Worm (Caenorhabditis elegans): ENCODE results near the gene F36H5.17.
"Not testable (repeated sequence)": the region's sequence is repeated elsewhere in the genome, so short reads cannot be mapped to it uniquely, and the experiment has no call there.

Gene F36H5.17

DNA sequence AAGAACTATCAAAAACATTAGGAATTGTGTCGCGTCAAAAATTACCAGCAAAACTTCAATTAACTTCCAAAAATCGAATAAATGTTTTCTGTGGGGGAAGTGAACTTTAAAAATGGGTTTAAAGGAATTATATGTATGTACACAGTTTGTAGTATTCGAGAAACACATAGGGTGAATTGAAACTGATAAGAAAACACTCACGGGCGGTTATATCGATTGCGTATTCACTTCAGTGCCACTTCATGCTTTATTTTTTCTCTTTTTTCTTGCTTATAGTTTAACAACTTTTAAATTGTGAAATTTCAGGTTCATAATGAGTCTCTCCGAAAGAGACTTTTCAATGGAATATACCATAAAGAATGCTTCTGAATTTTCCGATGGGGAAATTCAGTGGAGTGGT is 19.3 kb upstream of the F36H5.17 start, which contains the start of gene F36H5.14:
Gene F36H5.14, plus strand, starts transcription at position 301 of the 400 bp plus-strand sequence.
- not testable (repeated sequence) for TF ChIP-seq mep-1 (tag; optimal IDR thresholded peaks at IDR 0.05); unc-62 (GFP tag; optimal IDR thresholded peaks at IDR 0.05); unc-39 (tag; optimal IDR thresholded peaks at IDR 0.05)

DNA sequence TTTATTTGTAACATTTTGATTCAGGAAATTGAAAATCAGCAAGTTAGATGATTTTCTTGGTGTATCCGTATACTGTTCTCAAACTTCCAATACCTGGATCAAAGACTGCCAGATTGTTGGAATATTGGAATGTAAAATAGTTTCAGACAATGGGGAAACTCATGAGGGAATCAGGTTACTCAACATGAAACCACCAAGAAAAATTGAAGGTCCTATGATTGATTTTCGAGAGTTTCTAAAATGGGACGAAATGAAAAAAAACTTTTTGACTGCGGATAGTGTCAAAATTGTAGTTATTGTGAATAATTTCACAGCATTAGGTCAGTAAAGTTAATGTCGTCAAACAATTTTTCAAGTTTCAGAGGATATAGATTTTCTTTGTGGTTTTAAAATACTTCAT is 15.8 kb upstream of the F36H5.17 start, which contains the start of gene math-3:
Gene math-3, plus strand, starts transcription at position 301 of the 400 bp plus-strand sequence.
- no peak for TF ChIP-seq cnd-1 (tag; optimal IDR thresholded peaks at IDR 0.05)
- no peak for TF ChIP-seq hlh-1 (tag; optimal IDR thresholded peaks at IDR 0.05)
- TF ChIP-seq ham-2 (GFP tag; optimal IDR thresholded peaks at IDR 0.05) = no peak
- no peak for TF ChIP-seq nhr-28 (tag; optimal IDR thresholded peaks at IDR 0.05)

DNA sequence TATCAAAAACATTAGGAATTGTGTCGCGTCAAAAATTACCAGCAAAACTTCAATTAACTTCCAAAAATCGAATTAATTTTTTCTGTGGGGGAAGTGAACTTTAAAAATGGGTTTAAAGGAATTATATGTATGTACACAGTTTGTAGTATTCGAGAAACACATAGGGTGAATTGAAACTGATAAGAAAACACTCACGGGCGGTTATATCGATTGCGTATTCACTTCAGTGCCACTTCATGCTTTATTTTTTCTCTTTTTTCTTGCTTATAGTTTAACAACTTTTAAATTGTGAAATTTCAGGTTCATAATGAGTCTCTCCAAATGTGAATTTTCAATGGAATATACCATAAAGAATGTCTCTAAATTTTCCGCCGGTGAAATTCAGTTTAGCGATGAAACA is 15.4 kb upstream of the F36H5.17 start, which contains the start of gene math-26:
Gene math-26, plus strand, starts transcription at position 301 of the 400 bp plus-strand sequence.
- not testable (repeated sequence) for TF ChIP-seq pha-4, M03D4.4, lsy-2 (tag; optimal IDR thresholded peaks at IDR 0.05)

DNA sequence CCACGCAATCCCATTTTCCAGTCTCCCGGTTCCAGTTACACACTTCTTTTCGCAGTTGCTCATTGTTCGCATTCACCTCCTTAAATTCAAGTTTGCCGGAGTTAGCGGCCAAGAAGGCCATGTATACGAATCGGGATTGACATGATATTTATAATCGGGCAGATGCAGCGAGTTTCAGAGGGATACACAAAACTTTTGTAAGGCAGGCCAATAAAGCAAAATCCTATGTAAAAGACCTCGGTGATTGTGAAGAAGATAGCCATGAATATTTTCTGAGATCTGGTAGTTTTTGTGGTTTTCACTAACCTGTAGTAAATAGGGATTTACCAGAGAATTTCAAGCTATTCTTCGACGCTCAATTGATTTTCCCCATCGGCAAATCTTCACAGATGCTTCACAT is 10.7 kb upstream of the F36H5.17 start:
- TF ChIP-seq nhr-12 (tag; optimal IDR thresholded peaks at IDR 0.05) = no peak
- TF ChIP-seq mab-5 (tag; optimal IDR thresholded peaks at IDR 0.05) = no peak
- TF ChIP-seq lsy-2 (tag; optimal IDR thresholded peaks at IDR 0.05) = no peak
- TF ChIP-seq cnd-1 (tag; optimal IDR thresholded peaks at IDR 0.05) = no peak
- TF ChIP-seq sptf-1 (tag; optimal IDR thresholded peaks at IDR 0.05) = no peak
- TF ChIP-seq bed-3 (GFP tag; optimal IDR thresholded peaks at IDR 0.05) = no peak
- TF ChIP-seq sem-2 (GFP tag; optimal IDR thresholded peaks at IDR 0.05) = no peak
- TF ChIP-seq nhr-2 (tag; optimal IDR thresholded peaks at IDR 0.05) = no peak
- TF ChIP-seq elt-1 (tag; optimal IDR thresholded peaks at IDR 0.05; ENCODE audit: borderline replicate concordance, insufficient read depth) = no peak
- no peak for TF ChIP-seq M03D4.4 (tag; optimal IDR thresholded peaks at IDR 0.05)
- TF ChIP-seq lin-13 (tag; optimal IDR thresholded peaks at IDR 0.05) = no peak
- no peak for TF ChIP-seq ztf-11 (tag; optimal IDR thresholded peaks at IDR 0.05)
- no peak for TF ChIP-seq mls-2 (tag; optimal IDR thresholded peaks at IDR 0.05)
- no peak for TF ChIP-seq lin-32 (GFP tag; optimal IDR thresholded peaks at IDR 0.05)
- no peak for TF ChIP-seq nhr-76 (tag; optimal IDR thresholded peaks at IDR 0.05)
- TF ChIP-seq ceh-39 (tag; optimal IDR thresholded peaks at IDR 0.05) = no peak
- no peak for TF ChIP-seq ham-2 (GFP tag; optimal IDR thresholded peaks at IDR 0.05)
- no peak for TF ChIP-seq mep-1 (tag; optimal IDR thresholded peaks at IDR 0.05)

DNA sequence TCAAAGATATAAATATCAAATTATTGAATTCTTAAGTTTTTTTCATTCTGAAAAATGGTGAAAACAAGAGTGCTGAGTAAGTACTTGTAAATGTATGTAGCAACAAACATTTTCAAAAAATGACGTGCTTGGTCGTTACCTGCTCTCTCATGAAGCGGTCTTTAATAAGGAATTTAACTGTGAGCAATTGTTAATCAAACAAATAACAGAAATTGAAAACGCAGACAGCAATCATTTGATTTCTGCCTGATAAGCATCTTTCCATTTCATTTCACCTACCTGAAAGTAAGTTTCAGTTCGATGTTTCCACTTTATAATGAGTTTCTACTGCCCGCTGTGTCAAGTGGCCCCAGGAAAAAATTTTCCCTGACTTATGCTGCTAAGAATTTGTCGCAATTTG is 7.1 kb upstream of the F36H5.17 start, which contains the start of gene math-28:
Gene math-28, plus strand, starts transcription at position 301 of the 400 bp plus-strand sequence.
- no peak for TF ChIP-seq mls-2 (tag; optimal IDR thresholded peaks at IDR 0.05)
- no peak for TF ChIP-seq mab-5 (tag; optimal IDR thresholded peaks at IDR 0.05)

DNA sequence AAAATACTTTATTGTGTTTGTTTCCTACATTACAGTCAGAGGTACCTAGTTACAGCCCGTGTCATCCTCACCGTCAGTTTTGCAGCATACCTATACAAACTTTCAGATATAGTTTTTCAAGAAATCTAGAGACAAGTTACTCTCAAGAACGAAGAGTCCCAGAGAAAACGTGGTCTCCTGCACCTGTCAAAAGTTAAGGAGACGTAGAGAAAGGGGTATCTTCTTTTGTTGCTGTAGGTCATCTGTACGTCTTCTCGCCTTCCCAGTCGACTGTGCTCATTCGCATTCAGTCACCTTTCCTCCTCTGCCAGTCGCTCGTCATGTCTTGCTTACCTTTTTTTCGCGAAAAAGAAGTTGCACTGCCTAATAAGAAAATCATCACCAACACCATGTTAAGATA is 5.6 kb upstream of the F36H5.17 start, which contains the start of gene F36H5.4:
Gene F36H5.4, plus strand, starts transcription at position 301 of the 400 bp plus-strand sequence.
- TF ChIP-seq ceh-83 (GFP tag; optimal IDR thresholded peaks at IDR 0.05) (no peak), nhr-12 (tag; optimal IDR thresholded peaks at IDR 0.05) (no peak)

DNA sequence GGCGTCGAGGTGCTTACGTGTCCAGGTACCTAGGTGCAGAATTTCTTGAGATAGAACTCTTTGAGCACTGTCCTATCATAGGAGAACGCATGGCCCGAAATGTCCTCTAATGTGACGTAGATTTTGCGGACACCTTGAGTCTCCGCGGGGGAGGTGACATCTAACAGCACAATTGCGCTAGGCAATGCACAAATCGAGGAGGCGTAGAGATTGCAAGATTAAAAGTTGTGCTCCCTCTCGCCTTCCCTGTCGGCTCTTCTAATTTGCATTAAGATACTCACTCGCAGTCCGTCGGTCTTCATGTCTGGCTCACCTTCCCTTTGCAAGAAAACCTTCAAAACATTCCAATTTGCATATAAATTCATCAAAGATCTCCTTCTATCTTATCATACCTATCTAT is 3.6 kb upstream of the F36H5.17 start, which contains the start of gene F36H5.18:
Gene F36H5.18, plus strand, starts transcription at position 301 of the 400 bp plus-strand sequence.
- TF ChIP-seq cnd-1 (tag; optimal IDR thresholded peaks at IDR 0.05) (no peak), bed-3 (GFP tag; optimal IDR thresholded peaks at IDR 0.05) (no peak), mls-2 (tag; optimal IDR thresholded peaks at IDR 0.05) (no peak), ham-2 (GFP tag; optimal IDR thresholded peaks at IDR 0.05) (no peak), ceh-83 (GFP tag; optimal IDR thresholded peaks at IDR 0.05) (no peak), elt-1 (tag; optimal IDR thresholded peaks at IDR 0.05; ENCODE audit: borderline replicate concordance, insufficient read depth) (no peak), pha-4 (tag; optimal IDR thresholded peaks at IDR 0.05) (no peak), nhr-28 (tag; optimal IDR thresholded peaks at IDR 0.05) (no peak), lin-13 (tag; optimal IDR thresholded peaks at IDR 0.05) (no peak)

DNA sequence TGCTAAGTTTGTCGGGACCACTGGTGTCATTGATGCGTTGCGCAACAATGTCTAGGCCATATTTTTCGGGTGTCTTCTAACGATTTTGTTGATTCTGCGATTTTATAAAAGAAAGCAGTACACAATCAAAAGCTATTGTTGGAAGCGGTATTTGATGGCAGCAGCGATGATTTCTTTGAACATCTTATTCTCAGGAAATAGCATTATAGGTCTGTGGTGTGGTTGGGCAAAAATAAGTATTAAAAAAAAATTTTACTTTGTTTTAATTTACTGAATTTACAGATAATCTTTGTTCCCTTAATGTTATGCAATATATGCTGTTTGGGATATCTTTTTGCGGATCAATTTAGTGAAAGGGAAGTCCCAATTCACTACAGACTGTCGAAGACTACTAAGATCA is 1.1 kb upstream of the F36H5.17 start, which contains the start of gene F36H5.10:
Gene F36H5.10, plus strand, starts transcription at position 301 of the 400 bp plus-strand sequence.
- TF ChIP-seq zip-8 (tag; optimal IDR thresholded peaks at IDR 0.05) (peak; percentile 19), nhr-28 (tag; optimal IDR thresholded peaks at IDR 0.05) (no peak)

Data from whole organism, mixed stage, embryonic.